Fruit fly (Drosophila melanogaster): Measurements from ENCODE around the gene emb.

emb gene

DNA sequence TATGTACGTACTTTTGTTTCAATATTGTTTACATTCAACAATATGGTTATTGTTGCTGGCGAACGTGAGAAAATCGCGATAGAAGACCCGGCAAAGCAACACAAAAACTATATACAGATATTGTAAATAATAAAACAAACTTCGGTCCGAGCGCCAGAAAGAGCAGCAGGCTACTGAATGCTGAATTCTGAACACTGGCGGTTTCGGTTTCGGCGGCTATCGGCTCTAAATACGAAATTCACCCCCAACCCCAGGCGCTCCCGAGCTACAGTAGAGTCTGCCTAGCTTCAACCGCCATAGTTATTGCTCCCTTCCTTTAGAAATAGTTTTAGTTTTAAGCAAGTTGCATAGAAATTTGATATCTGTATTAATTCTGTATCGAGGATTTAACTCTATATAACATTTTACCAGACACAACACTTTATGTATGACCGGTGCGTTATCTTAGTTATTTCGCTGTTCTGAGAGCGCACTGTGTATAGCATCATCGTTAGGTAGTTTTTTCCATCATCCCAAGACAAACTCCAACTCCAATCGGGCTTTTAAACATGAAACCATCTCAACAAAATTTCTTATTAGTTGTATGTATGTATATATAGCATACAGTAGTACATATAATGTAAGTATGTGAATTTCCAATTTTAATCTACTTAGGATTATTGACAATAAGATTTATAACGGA lies 41.0 kb upstream of the emb start, which contains the start of gene CG7627 (continued):
- TF ChIP-seq CG12236 (GFP tag; optimal IDR thresholded peaks at IDR 0.05) (no peak), pho (GFP tag; optimal IDR thresholded peaks at IDR 0.05) (peak; percentile 59), Lhr (GFP tag; optimal IDR thresholded peaks at IDR 0.05) (no peak), crp (GFP tag; optimal IDR thresholded peaks at IDR 0.05) (peak in 1 of 2 experiments; percentile 7), zfh1 (GFP tag; IDR thresholded peaks at IDR 0.05) (peak; percentile 82), CG6654 (GFP tag; optimal IDR thresholded peaks at IDR 0.05) (peak; percentile 53), CG9215 (GFP tag; IDR thresholded peaks at IDR 0.05) (peak; percentile 69), CG17328 (GFP tag; IDR thresholded peaks at IDR 0.05) (peak; percentile 80), emc (GFP tag; optimal IDR thresholded peaks at IDR 0.05) (peak; percentile 39), pan (optimal IDR thresholded peaks at IDR 0.05) (no peak), pan (GFP tag; optimal IDR thresholded peaks at IDR 0.05 in 1 of 2, IDR thresholded peaks at IDR 0.05 in 1 of 2) (peak in 1 of 2 experiments; percentile 83), btn (GFP tag; optimal IDR thresholded peaks at IDR 0.05) (peak; percentile 19), CG12104 (GFP tag; optimal IDR thresholded peaks at IDR 0.05) (peak; percentile 76), HLH3B (GFP tag; IDR thresholded peaks at IDR 0.05) (peak; percentile 81), zf30C (GFP tag; optimal IDR thresholded peaks at IDR 0.05) (no peak), vfl (GFP tag; optimal IDR thresholded peaks at IDR 0.05) (peak; percentile 65), ab (GFP tag; optimal IDR thresholded peaks at IDR 0.05) (peak; percentile 72), Asciz (GFP tag; optimal IDR thresholded peaks at IDR 0.05) (peak; percentile 66), Poxn (GFP tag; IDR thresholded peaks at IDR 0.05) (peak; percentile 70), tx (GFP tag; optimal IDR thresholded peaks at IDR 0.05) (peak; percentile 57), D19B (GFP tag; optimal IDR thresholded peaks at IDR 0.05) (peak; percentile 64), Elba2 (GFP tag; optimal IDR thresholded peaks at IDR 0.05) (peak; percentile 89), CG5245 (GFP tag; optimal IDR thresholded peaks at IDR 0.05) (peak; percentile 61), fd64A (GFP tag; optimal IDR thresholded peaks at IDR 0.05) (no peak), CG13287 (GFP tag; IDR thresholded peaks at IDR 0.05; ENCODE audit: partially characterized antibody) (peak; percentile 27; the same call in 1 of the 2 replicates), Eip74EF (GFP tag; optimal IDR thresholded peaks at IDR 0.05) (peak in 1 of 2 experiments; percentile 41), TFAM (GFP tag; optimal IDR thresholded peaks at IDR 0.05) (no peak), CG16815 (GFP tag; optimal IDR thresholded peaks at IDR 0.05) (peak; percentile 76), CG3995 (GFP tag; optimal IDR thresholded peaks at IDR 0.05) (peak; percentile 7), br (optimal IDR thresholded peaks at IDR 0.05) (no peak), Tbp (GFP tag; optimal IDR thresholded peaks at IDR 0.05) (no peak), H2.0 (GFP tag; IDR thresholded peaks at IDR 0.05) (peak; percentile 66), Kr (GFP tag; optimal IDR thresholded peaks at IDR 0.05) (no peak), CG10147 (GFP tag; optimal IDR thresholded peaks at IDR 0.05) (peak; percentile 21), Sox100B (GFP tag; optimal IDR thresholded peaks at IDR 0.05) (peak; percentile 79), nerfin-2 (GFP tag; IDR thresholded peaks at IDR 0.05; ENCODE audit: partially characterized antibody) (no peak), ATbp (GFP tag; optimal IDR thresholded peaks at IDR 0.05) (peak; percentile 68), cas (GFP tag; IDR thresholded peaks at IDR 0.05) (peak; percentile 44; the same call in 1 of the 2 replicates), CG1647 (GFP tag; optimal IDR thresholded peaks at IDR 0.05) (peak; percentile 46), HLHmδ (GFP tag; optimal IDR thresholded peaks at IDR 0.05) (no peak), cwo (GFP tag; optimal IDR thresholded peaks at IDR 0.05) (peak; percentile 83), bcd (GFP tag; optimal IDR thresholded peaks at IDR 0.05) (peak; percentile 72), CrebB (tag; optimal IDR thresholded peaks at IDR 0.05) (peak; percentile 64), ato (GFP tag; IDR thresholded peaks at IDR 0.05; ENCODE audit: partially characterized antibody) (no peak), hth (optimal IDR thresholded peaks at IDR 0.05) (no peak), wdn (GFP tag; IDR thresholded peaks at IDR 0.05) (peak; percentile 58), CG11695 (GFP tag; IDR thresholded peaks at IDR 0.05) (peak; percentile 72; the same call in 2 of the 3 replicates), CG9437 (GFP tag; optimal IDR thresholded peaks at IDR 0.05) (peak; percentile 67), CG15514 (GFP tag; optimal IDR thresholded peaks at IDR 0.05) (peak; percentile 53), hbn (GFP tag; IDR thresholded peaks at IDR 0.05; ENCODE audit: partially characterized antibody) (no peak)
